Fruit fly (Drosophila melanogaster): ENCODE data around the gene Traf4.

dm6 chr2L:4410855-4411254 lies 49.1 kb downstream of the Traf4 start, which contains the start of gene CG43055:
- no peak for TF ChIP-seq kay (GFP tag; ENCODE audit: borderline replicate concordance)
- no peak for TF ChIP-seq ovo (GFP tag; optimal IDR thresholded peaks at IDR 0.05)
- TF ChIP-seq bab1 (GFP tag; optimal IDR thresholded peaks at IDR 0.05) = no peak
- no peak for TF ChIP-seq Crg-1 (GFP tag; optimal IDR thresholded peaks at IDR 0.05)
- no peak for TF ChIP-seq CG7045 (GFP tag; optimal IDR thresholded peaks at IDR 0.05)
- TF ChIP-seq Hr96 (GFP tag; optimal IDR thresholded peaks at IDR 0.05) = no peak
- no peak for TF ChIP-seq tj (GFP tag; optimal IDR thresholded peaks at IDR 0.05)
- TF ChIP-seq Mnt (GFP tag; optimal IDR thresholded peaks at IDR 0.05) = no peak
- TF ChIP-seq Clk (GFP tag; optimal IDR thresholded peaks at IDR 0.05) = no peak
- TF ChIP-seq CG33017 (tag; optimal IDR thresholded peaks at IDR 0.05) = no peak
- no peak for TF ChIP-seq pad (GFP tag; optimal IDR thresholded peaks at IDR 0.05)
- no peak for TF ChIP-seq CG7101 (tag; optimal IDR thresholded peaks at IDR 0.05)

Data from whole organism, adult.